Worm (Caenorhabditis elegans): ENCODE measurements around the gene fox-1.

- TF ChIP-seq lin-14 (GFP tag; optimal IDR thresholded peaks at IDR 0.05) (no peak), snu-23 (GFP tag; optimal IDR thresholded peaks at IDR 0.05) (no peak), egl-27 (tag; optimal IDR thresholded peaks at IDR 0.05) (no peak), pag-3 (tag; optimal IDR thresholded peaks at IDR 0.05; ENCODE audit: borderline replicate concordance, insufficient read depth) (no peak), nhr-12 (tag; optimal IDR thresholded peaks at IDR 0.05) (no peak), zag-1 (tag; optimal IDR thresholded peaks at IDR 0.05) (no peak), nhr-28 (tag; optimal IDR thresholded peaks at IDR 0.05) (no peak), ceh-82 (tag; optimal IDR thresholded peaks at IDR 0.05) (no peak), pqm-1 (tag; optimal IDR thresholded peaks at IDR 0.05) (no peak)
These were observed 50.4 kb downstream of the fox-1 start, which contains the start of the genes C43H6.12 and trpp-12 for ce11 chrX:2409243-2409741.

Data from whole organism, L1 larva.